Fruit fly (Drosophila melanogaster) whole organism, embryonic: ENCODE data around the gene MCTS1.

ENCODE experiments used
- Atf3 ChIP-seq: fragments of 200-800 bp; sonication (Bioruptor generic); optimal IDR thresholded peaks from 3 replicates; lab custom pipeline; 2016; ENCODE audit warnings: missing biosample characterization, missing genetic modification characterization
- Blimp-1 ChIP-seq: fragments of 200-800 bp; sonication (Bioruptor generic); optimal IDR thresholded peaks from 3 replicates; lab custom pipeline; 2018; ENCODE audit warnings: missing biosample characterization, missing genetic modification characterization, mild to moderate bottlenecking, moderate library complexity, missing genetic modification reagents
- C15 ChIP-seq: fragments of 200-800 bp; sonication (Bioruptor generic); IDR thresholded peaks from 3 replicates; pipeline ENCODE4 v1.3.6; 2022; ENCODE audit warnings: missing biosample characterization, missing genetic modification characterization
- CG10267 ChIP-seq: fragments of 200-800 bp; sonication (Bioruptor generic); optimal IDR thresholded peaks from 2 replicates; lab custom pipeline; 2018; ENCODE audit warnings: missing biosample characterization, mild to moderate bottlenecking, missing genetic modification characterization, moderate library complexity
- CG10543 ChIP-seq: fragments of 200-800 bp; sonication (Bioruptor generic); optimal IDR thresholded peaks from 3 replicates; lab custom pipeline; 2017; ENCODE audit warnings: missing biosample characterization, mild to moderate bottlenecking, missing genetic modification characterization, moderate library complexity
- CG11247 ChIP-seq: fragments of 200-800 bp; sonication (Bioruptor generic); IDR thresholded peaks from 2 replicates; pipeline ENCODE4 v1.3.6; 2022; ENCODE audit warnings: missing biosample characterization, missing genetic modification characterization
- CG11504 ChIP-seq: fragments of 200-800 bp; sonication (Bioruptor generic); optimal IDR thresholded peaks from 3 replicates; lab custom pipeline; 2019; ENCODE audit warnings: missing biosample characterization, mild to moderate bottlenecking, missing genetic modification characterization, moderate library complexity
- CG12769 ChIP-seq: fragments of 200-800 bp; sonication (Bioruptor generic); optimal IDR thresholded peaks from 2 replicates; lab custom pipeline; 2019; ENCODE audit warnings: missing biosample characterization, mild to moderate bottlenecking, missing genetic modification characterization, moderate library complexity
- CG13624 ChIP-seq: fragments of 200-800 bp; sonication (Bioruptor generic); optimal IDR thresholded peaks from 2 replicates; lab custom pipeline; 2016; ENCODE audit warnings: missing biosample characterization, missing genetic modification characterization
- CG14860 ChIP-seq: fragments of 200-800 bp; sonication (Bioruptor generic); IDR thresholded peaks from 3 replicates; pipeline ENCODE4 v1.3.6; 2022; ENCODE audit warnings: missing biosample characterization, missing genetic modification characterization; ENCODE audit not compliant: partially characterized antibody
- CG14965 ChIP-seq: fragments of 200-800 bp; sonication (Bioruptor generic); optimal IDR thresholded peaks from 2 replicates; lab custom pipeline; 2016; ENCODE audit warnings: missing biosample characterization, missing genetic modification characterization, borderline replicate concordance
- CG15514 ChIP-seq: fragments of 200-800 bp; sonication (Bioruptor generic); optimal IDR thresholded peaks from 3 replicates; lab custom pipeline; 2017; ENCODE audit warnings: missing biosample characterization, missing genetic modification characterization, mild to moderate bottlenecking, moderate library complexity, missing genetic modification reagents
- CG2712 ChIP-seq: fragments of 200-800 bp; optimal IDR thresholded peaks from 3 replicates; lab custom pipeline; 2019; ENCODE audit warnings: missing biosample characterization, mild to moderate bottlenecking, missing genetic modification characterization, moderate library complexity
- CG32767 ChIP-seq: fragments of 200-800 bp; sonication (Bioruptor generic); IDR thresholded peaks from 2 replicates; pipeline ENCODE4 v1.3.6; 2022; ENCODE audit warnings: missing biosample characterization, missing genetic modification characterization
- CG33213 ChIP-seq: fragments of 200-800 bp; sonication (Bioruptor generic); optimal IDR thresholded peaks from 3 replicates; lab custom pipeline; 2016; ENCODE audit warnings: missing biosample characterization, missing genetic modification characterization
- CG3407 ChIP-seq: fragments of 200-800 bp; sonication (Bioruptor generic); optimal IDR thresholded peaks from 2 replicates; lab custom pipeline; 2018; ENCODE audit warnings: missing biosample characterization, mild to moderate bottlenecking, missing genetic modification characterization
- CG4820 ChIP-seq: fragments of 200-800 bp; sonication (Bioruptor generic); optimal IDR thresholded peaks from 3 replicates; lab custom pipeline; 2016; ENCODE audit warnings: missing biosample characterization, missing genetic modification characterization
- CG5953 ChIP-seq: fragments of 200-800 bp; sonication (Bioruptor generic); IDR thresholded peaks from 2 replicates; pipeline ENCODE4 v1.3.6; 2022; ENCODE audit warnings: missing biosample characterization, missing genetic modification characterization
- CG7786 ChIP-seq: fragments of 200-800 bp; sonication (Bioruptor generic); optimal IDR thresholded peaks from 2 replicates; lab custom pipeline; 2016; ENCODE audit warnings: missing biosample characterization, missing genetic modification characterization
- CG7839 ChIP-seq: fragments of 200-800 bp; sonication (Bioruptor generic); optimal IDR thresholded peaks from 3 replicates; lab custom pipeline; 2018; ENCODE audit warnings: missing biosample characterization, mild to moderate bottlenecking, missing genetic modification characterization, moderate library complexity
- CG8089 ChIP-seq: fragments of 200-800 bp; sonication (Bioruptor generic); optimal IDR thresholded peaks from 3 replicates; lab custom pipeline; 2016; ENCODE audit warnings: missing biosample characterization, missing genetic modification characterization
- CG9817 ChIP-seq: fragments of 200-800 bp; sonication (Bioruptor generic); optimal IDR thresholded peaks from 2 replicates; lab custom pipeline; 2018; ENCODE audit warnings: missing biosample characterization, mild to moderate bottlenecking, missing genetic modification characterization, moderate library complexity
- Doc3 ChIP-seq: fragments of 200-800 bp; sonication (Bioruptor generic); IDR thresholded peaks from 3 replicates; pipeline ENCODE4 v1.3.6; 2022; ENCODE audit warnings: missing biosample characterization, missing genetic modification characterization; ENCODE audit not compliant: partially characterized antibody
- Elba2 ChIP-seq: fragments of 200-800 bp; sonication (Bioruptor generic); optimal IDR thresholded peaks from 3 replicates; lab custom pipeline; 2016; ENCODE audit warnings: missing biosample characterization, missing genetic modification characterization
- Fer1 ChIP-seq: fragments of 200-800 bp; sonication (Bioruptor generic); optimal IDR thresholded peaks from 2 replicates; lab custom pipeline; 2017; ENCODE audit warnings: missing biosample characterization, mild to moderate bottlenecking, missing genetic modification characterization
- HLH4C ChIP-seq: fragments of 200-800 bp; sonication (Bioruptor generic); IDR thresholded peaks from 3 replicates; pipeline ENCODE4 v1.3.6; 2022; ENCODE audit warnings: missing biosample characterization, missing genetic modification characterization; ENCODE audit not compliant: partially characterized antibody
- Hr3 ChIP-seq: fragments of 200-800 bp; sonication (Bioruptor generic); optimal IDR thresholded peaks from 3 replicates; lab custom pipeline; 2016; ENCODE audit warnings: missing biosample characterization, missing genetic modification characterization
- PHDP ChIP-seq: fragments of 200-800 bp; sonication (Bioruptor generic); optimal IDR thresholded peaks from 3 replicates; lab custom pipeline; 2018; ENCODE audit warnings: missing biosample characterization, mild to moderate bottlenecking, missing genetic modification characterization, moderate library complexity
- Ravus ChIP-seq: fragments of 200-800 bp; sonication (Bioruptor generic); IDR thresholded peaks from 2 replicates; pipeline ENCODE4 v1.3.6; 2022; ENCODE audit warnings: missing biosample characterization, missing genetic modification characterization
- Six4 ChIP-seq: fragments of 200-800 bp; sonication (Bioruptor generic); optimal IDR thresholded peaks from 2 replicates; lab custom pipeline; 2016; ENCODE audit warnings: missing biosample characterization, missing genetic modification characterization
- Sox102F ChIP-seq: fragments of 200-800 bp; sonication (Bioruptor generic); optimal IDR thresholded peaks from 2 replicates; lab custom pipeline; 2018; ENCODE audit warnings: missing biosample characterization, mild to moderate bottlenecking, missing genetic modification characterization, moderate library complexity
- ab ChIP-seq: fragments of 200-800 bp; sonication (Bioruptor generic); optimal IDR thresholded peaks from 2 replicates; lab custom pipeline; 2016; ENCODE audit warnings: missing biosample characterization, missing genetic modification characterization
- abd-A ChIP-seq: fragments of 200-800 bp; sonication (Bioruptor generic); optimal IDR thresholded peaks from 3 replicates; lab custom pipeline; 2019; ENCODE audit warnings: missing biosample characterization, mild to moderate bottlenecking, missing genetic modification characterization, moderate library complexity
- ara ChIP-seq: fragments of 200-800 bp; sonication (Bioruptor generic); IDR thresholded peaks from 2 replicates; pipeline ENCODE4 v1.3.6; 2022; ENCODE audit warnings: missing biosample characterization, missing genetic modification characterization
- az2 ChIP-seq: fragments of 200-800 bp; sonication (Bioruptor generic); optimal IDR thresholded peaks from 3 replicates; lab custom pipeline; 2016; ENCODE audit warnings: missing biosample characterization, missing genetic modification characterization
- chinmo ChIP-seq: fragments of 200-800 bp; sonication (Bioruptor generic); IDR thresholded peaks from 4 replicates; pipeline ENCODE4 v1.3.6; 2022; ENCODE audit warnings: missing biosample characterization, missing genetic modification characterization; ENCODE audit not compliant: partially characterized antibody
- ems ChIP-seq: fragments of 200-800 bp; sonication (Bioruptor generic); optimal IDR thresholded peaks from 3 replicates; lab custom pipeline; 2016; ENCODE audit warnings: missing biosample characterization, missing genetic modification characterization
- exex ChIP-seq: fragments of 200-800 bp; sonication (Bioruptor generic); optimal IDR thresholded peaks from 4 replicates; lab custom pipeline; 2018; ENCODE audit warnings: missing biosample characterization, mild to moderate bottlenecking, missing genetic modification characterization, moderate library complexity
- gcm ChIP-seq: fragments of 200-800 bp; sonication (Bioruptor generic); optimal IDR thresholded peaks from 2 replicates; lab custom pipeline; 2019; ENCODE audit warnings: missing biosample characterization, mild to moderate bottlenecking, missing genetic modification characterization, moderate library complexity
- hth ChIP-seq: fragments of >200 bp; optimal IDR thresholded peaks from 2 replicates; lab custom pipeline; 2017; ENCODE audit warnings: inconsistent platforms
- kni ChIP-seq: fragments of 200-800 bp; sonication (Bioruptor generic); optimal IDR thresholded peaks from 3 replicates; lab custom pipeline; 2017; ENCODE audit warnings: mild to moderate bottlenecking, missing biosample characterization, missing genetic modification reagents, missing genetic modification characterization
- onecut ChIP-seq: fragments of 200-800 bp; sonication (Bioruptor generic); IDR thresholded peaks from 2 replicates; pipeline ENCODE4 v1.3.6; 2022; ENCODE audit warnings: missing biosample characterization, missing genetic modification characterization
- org-1 ChIP-seq: fragments of 200-800 bp; sonication (Bioruptor generic); optimal IDR thresholded peaks from 2 replicates; lab custom pipeline; 2017; ENCODE audit warnings: missing biosample characterization, missing genetic modification characterization
- pnt ChIP-seq: fragments of 200-800 bp; sonication (Bioruptor generic); optimal IDR thresholded peaks from 3 replicates; lab custom pipeline; 2016; ENCODE audit warnings: missing biosample characterization, missing genetic modification characterization
- ro ChIP-seq: fragments of 200-800 bp; sonication (Bioruptor generic); IDR thresholded peaks from 2 replicates; pipeline ENCODE4 v1.3.6; 2022; ENCODE audit warnings: missing biosample characterization, missing genetic modification characterization
- sd ChIP-seq: fragments of 200-800 bp; sonication (Bioruptor generic); optimal IDR thresholded peaks from 3 replicates; lab custom pipeline; 2018; ENCODE audit warnings: missing biosample characterization, mild to moderate bottlenecking, missing genetic modification characterization, moderate library complexity
- tx ChIP-seq: fragments of 200-800 bp; sonication (Bioruptor generic); optimal IDR thresholded peaks from 2 replicates; lab custom pipeline; 2016; ENCODE audit warnings: missing biosample characterization, missing genetic modification characterization
- usp ChIP-seq: fragments of >200 bp; optimal IDR thresholded peaks from 2 replicates; lab custom pipeline; 2017; ENCODE audit warnings: missing biosample characterization, missing genetic modification characterization
- vfl ChIP-seq: fragments of 200-800 bp; sonication (Bioruptor generic); optimal IDR thresholded peaks from 2 replicates; lab custom pipeline; 2016; ENCODE audit warnings: missing biosample characterization, missing genetic modification characterization
- vnd ChIP-seq: fragments of 200-800 bp; sonication (Bioruptor generic); IDR thresholded peaks from 3 replicates; pipeline ENCODE4 v1.3.6; 2022; ENCODE audit warnings: missing biosample characterization, missing genetic modification characterization; ENCODE audit not compliant: partially characterized antibody
- wor ChIP-seq: fragments of 200-800 bp; sonication (Bioruptor generic); IDR thresholded peaks from 2 replicates; pipeline ENCODE4 v1.3.6; 2022; ENCODE audit warnings: missing biosample characterization, missing genetic modification characterization

Gene MCTS1

dm6 chrX:6074845-6075244 is 37.2 kb downstream of the MCTS1 start, which contains the start of gene Tsp5D (continued):
- TF ChIP-seq wor (peak; percentile 95), Ravus (GFP tag; lab: Robert Waterston, UW) (peak; percentile 83), CG7786 (GFP tag; lab: Kevin White, UChicago) (no peak), exex (tag; lab: Kevin White, UChicago) (peak; percentile 39), Hr3 (GFP tag; lab: Kevin White, UChicago) (peak; percentile 91), Blimp-1 (peak; percentile 95), Atf3 (GFP tag; lab: Kevin White, UChicago) (no peak), C15 (GFP tag; lab: Robert Waterston, UW) (peak; percentile 82), CG4820 (GFP tag; lab: Kevin White, UChicago) (peak; percentile 93), CG5953 (GFP tag; lab: Robert Waterston, UW) (peak; percentile 95), kni (GFP tag; lab: Kevin White, UChicago) (peak; percentile 78), CG7839 (tag; lab: Kevin White, UChicago) (peak; percentile 93), CG10267 (peak; percentile 85), CG12769 (peak; percentile 55), abd-A (no peak), CG14965 (GFP tag; lab: Kevin White, UChicago) (no peak), CG2712 (tag; lab: Kevin White, UChicago) (peak; percentile 95), ara (GFP tag; lab: Robert Waterston, UW) (peak; percentile 96), CG11504 (tag; lab: Kevin White, UChicago) (peak; percentile 95), PHDP (tag; lab: Kevin White, UChicago) (peak; percentile 91), CG8089 (peak; percentile 26), Fer1 (GFP tag; lab: Kevin White, UChicago) (peak; percentile 87), az2 (GFP tag; lab: Kevin White, UChicago) (peak; percentile 92), CG13624 (GFP tag; lab: Kevin White, UChicago) (no peak), vnd (GFP tag; lab: Robert Waterston, UW) (no peak), sd (tag; lab: Kevin White, UChicago) (peak; percentile 73), chinmo (GFP tag; lab: Robert Waterston, UW) (0 out of 4 replicates have a peak, but pooled peaks have one; percentile 45), ab (no peak), CG10543 (GFP tag; lab: Kevin White, UChicago) (peak; percentile 49), gcm (GFP tag; lab: Kevin White, UChicago) (peak; percentile 84), CG32767 (GFP tag; lab: Robert Waterston, UW) (peak; percentile 88), Elba2 (no peak), tx (GFP tag; lab: Kevin White, UChicago) (peak; percentile 36), CG11247 (GFP tag; lab: Robert Waterston, UW) (peak; percentile 87), ro (GFP tag; lab: Robert Waterston, UW) (peak; percentile 90), CG3407 (GFP tag; lab: Kevin White, UChicago) (peak; percentile 91), onecut (GFP tag; lab: Robert Waterston, UW) (peak; percentile 92), pnt (peak; percentile 51), CG33213 (GFP tag; lab: Kevin White, UChicago) (peak; percentile 49), HLH4C (GFP tag; lab: Robert Waterston, UW) (no peak), CG9817 (tag; lab: Kevin White, UChicago) (peak; percentile 83), vfl (no peak), hth (lab: Kevin White, UChicago) (no peak), CG14860 (GFP tag; lab: Robert Waterston, UW) (no peak), CG15514 (GFP tag; lab: Kevin White, UChicago) (peak; percentile 60), Six4 (GFP tag; lab: Kevin White, UChicago) (peak; percentile 93), org-1 (GFP tag; lab: Kevin White, UChicago) (peak; percentile 85), Doc3 (no peak), Sox102F (GFP tag; lab: Kevin White, UChicago) (peak; percentile 96), usp (GFP tag; lab: Kevin White, UChicago) (no peak), ems (GFP tag; lab: Kevin White, UChicago) (peak; percentile 39)
